Worm (Caenorhabditis elegans) whole organism, midembryonic: Measurements from ENCODE around the gene K12D9.1.
"Not testable (repeated sequence)": the region's sequence is repeated elsewhere in the genome, so short reads cannot be mapped to it uniquely, and the experiment has no call there.

Experiments used
- cog-1 ChIP-seq: sonication (generic microtip); optimal IDR thresholded peaks from 2 replicates; lab custom pipeline; 2016; ENCODE audit warnings: missing genetic modification characterization, missing compliant biosample characterization
- ref-1 ChIP-seq: fragments of 200-800 bp; sonication (Bioruptor generic); conservative IDR thresholded peaks from 2 replicates; pipeline ENCODE4 v1.3.6; 2022; ENCODE audit warnings: missing genetic modification reagents, missing genetic modification characterization, missing compliant biosample characterization
- ztf-29 ChIP-seq: fragments of 200-800 bp; sonication (Bioruptor generic); IDR thresholded peaks from 2 replicates; pipeline ENCODE4 v1.3.6; 2022; ENCODE audit warnings: missing genetic modification reagents, missing genetic modification characterization, missing compliant biosample characterization

The K12D9.1 gene

DNA sequence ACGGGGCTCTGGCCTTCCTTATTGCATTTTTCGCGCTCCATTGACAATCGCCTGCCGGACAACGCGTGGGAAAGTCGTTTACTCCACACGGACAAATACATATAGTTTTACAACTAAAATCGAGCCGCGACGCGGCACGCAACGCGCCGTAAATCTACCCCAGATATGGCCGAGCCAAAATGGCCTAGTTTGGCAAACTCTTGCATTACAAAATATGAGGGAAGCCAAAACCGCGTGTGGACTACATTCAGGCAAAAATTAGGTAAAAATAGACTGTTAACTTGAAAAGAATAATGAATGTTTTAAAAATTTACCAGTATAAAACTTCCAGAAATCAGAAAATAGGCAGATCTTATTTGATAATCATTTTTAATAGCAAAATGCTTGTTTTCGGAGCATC lies 50.1 kb downstream of the K12D9.1 start, which contains the start of gene srt-16:
TSS of gene srt-16 (minus strand) at position 101 of the 400 bp plus-strand sequence.
- TF ChIP-seq ref-1; ztf-29 (GFP tag; lab: Robert Waterston, UW); cog-1 (tag; lab: Kevin White, UChicago): not testable (repeated sequence)
